Fruit fly (Drosophila melanogaster) whole organism, prepupa: Measurements from ENCODE around the gene stnA.
A peak's percentile ranks its signal among the peaks of the same experiment; 100 is the strongest.

ENCODE experiments used
- CG10631 ChIP-seq: fragments of 200-800 bp; sonication (Bioruptor generic); optimal IDR thresholded peaks from 2 replicates; lab custom pipeline; 2016; ENCODE audit warnings: missing biosample characterization, missing genetic modification characterization
- CG10669 ChIP-seq: fragments of 200-800 bp; sonication (Bioruptor generic); optimal IDR thresholded peaks from 3 replicates; lab custom pipeline; 2018; ENCODE audit warnings: missing biosample characterization, mild to moderate bottlenecking, missing genetic modification characterization, moderate library complexity
- CG11902 ChIP-seq: fragments of 200-800 bp; sonication (Bioruptor generic); optimal IDR thresholded peaks from 3 replicates; lab custom pipeline; 2016; ENCODE audit warnings: missing biosample characterization, missing genetic modification characterization
- CG15336 ChIP-seq: fragments of 200-800 bp; sonication (Bioruptor generic); IDR thresholded peaks from 2 replicates; pipeline ENCODE4 v1.3.6; 2022; ENCODE audit warnings: missing biosample characterization, missing genetic modification characterization
- CG16779 ChIP-seq: fragments of 200-800 bp; sonication (Bioruptor generic); optimal IDR thresholded peaks from 3 replicates; lab custom pipeline; 2017; ENCODE audit warnings: missing biosample characterization, mild to moderate bottlenecking, missing genetic modification characterization
- CG31627 ChIP-seq: fragments of 200-800 bp; sonication (Bioruptor generic); optimal IDR thresholded peaks from 3 replicates; lab custom pipeline; 2016; ENCODE audit warnings: missing biosample characterization, missing genetic modification characterization
- CG32006 ChIP-seq: fragments of 200-800 bp; sonication (Bioruptor generic); optimal IDR thresholded peaks from 3 replicates; lab custom pipeline; 2017; ENCODE audit warnings: missing biosample characterization, mild to moderate bottlenecking, missing genetic modification characterization
- CG34406 ChIP-seq: fragments of 200-800 bp; sonication (Bioruptor generic); optimal IDR thresholded peaks from 3 replicates; lab custom pipeline; 2016; ENCODE audit warnings: missing biosample characterization, missing genetic modification characterization
- CG4318 ChIP-seq: fragments of 200-800 bp; sonication (Bioruptor generic); optimal IDR thresholded peaks from 3 replicates; lab custom pipeline; 2017; ENCODE audit warnings: missing biosample characterization, mild to moderate bottlenecking, missing genetic modification characterization
- CG6163 ChIP-seq: fragments of 200-800 bp; sonication (Bioruptor generic); IDR thresholded peaks from 3 replicates; pipeline ENCODE4 v1.3.6; 2022; ENCODE audit warnings: missing biosample characterization, missing genetic modification characterization
- CG6808 ChIP-seq: fragments of 200-800 bp; sonication (Bioruptor generic); optimal IDR thresholded peaks from 3 replicates; lab custom pipeline; 2017; ENCODE audit warnings: missing biosample characterization, missing genetic modification characterization, mild to moderate bottlenecking, moderate library complexity, missing genetic modification reagents
- CG6854 ChIP-seq: fragments of 200-800 bp; sonication (Bioruptor generic); optimal IDR thresholded peaks from 2 replicates; lab custom pipeline; 2017; ENCODE audit warnings: missing biosample characterization, mild to moderate bottlenecking, missing genetic modification characterization
- CG7368 ChIP-seq: fragments of 200-800 bp; sonication (Bioruptor generic); optimal IDR thresholded peaks from 3 replicates; lab custom pipeline; 2016; ENCODE audit warnings: missing biosample characterization, missing genetic modification characterization
- CG8119 ChIP-seq: fragments of 200-800 bp; sonication (Bioruptor generic); IDR thresholded peaks from 3 replicates; pipeline ENCODE4 v1.3.6; 2022; ENCODE audit warnings: missing biosample characterization, missing genetic modification characterization
- Eip75B ChIP-seq: fragments of 200-800 bp; sonication (Bioruptor generic); optimal IDR thresholded peaks from 3 replicates; lab custom pipeline; 2016; ENCODE audit warnings: missing biosample characterization, missing genetic modification characterization
- Eip93F ChIP-seq: fragments of 200-800 bp; sonication (Bioruptor generic); optimal IDR thresholded peaks from 2 replicates; lab custom pipeline; 2016; ENCODE audit warnings: missing biosample characterization, mild to moderate bottlenecking, missing genetic modification characterization
- Ets96B ChIP-seq: fragments of 200-800 bp; optimal IDR thresholded peaks from 2 replicates; lab custom pipeline; 2019; ENCODE audit warnings: missing biosample characterization, mild to moderate bottlenecking, missing genetic modification characterization, moderate library complexity
- Hr38 ChIP-seq: sonication (Bioruptor generic); optimal IDR thresholded peaks from 2 replicates; lab custom pipeline; 2016; ENCODE audit warnings: missing biosample characterization, missing genetic modification characterization
- Lpt ChIP-seq: fragments of 200-800 bp; sonication (Bioruptor generic); optimal IDR thresholded peaks from 3 replicates; lab custom pipeline; 2016; ENCODE audit warnings: missing biosample characterization, missing genetic modification characterization
- Met ChIP-seq: fragments of 200-800 bp; sonication (Bioruptor generic); optimal IDR thresholded peaks from 3 replicates; lab custom pipeline; 2016; ENCODE audit warnings: missing biosample characterization, missing genetic modification characterization
- Smox ChIP-seq: fragments of 200-800 bp; sonication (Bioruptor generic); optimal IDR thresholded peaks from 3 replicates; lab custom pipeline; 2016; ENCODE audit warnings: missing biosample characterization, missing genetic modification characterization
- Sox102F ChIP-seq: fragments of 200-800 bp; sonication (Bioruptor generic); optimal IDR thresholded peaks from 2 replicates; lab custom pipeline; 2016; ENCODE audit warnings: missing biosample characterization, mild to moderate bottlenecking, missing genetic modification characterization
- Sox15 ChIP-seq: fragments of 200-800 bp; sonication (Bioruptor generic); optimal IDR thresholded peaks from 3 replicates; lab custom pipeline; 2016; ENCODE audit warnings: missing biosample characterization, missing genetic modification characterization
- achi ChIP-seq: fragments of 200-800 bp; sonication (Bioruptor generic); optimal IDR thresholded peaks from 3 replicates; lab custom pipeline; 2016; ENCODE audit warnings: missing biosample characterization, missing genetic modification characterization
- acj6 ChIP-seq: fragments of 200-800 bp; sonication (Bioruptor generic); optimal IDR thresholded peaks from 3 replicates; lab custom pipeline; 2016; ENCODE audit warnings: missing biosample characterization, missing genetic modification characterization
- cyc ChIP-seq: fragments of 200-800 bp; sonication (Bioruptor generic); optimal IDR thresholded peaks from 3 replicates; lab custom pipeline; 2016; ENCODE audit warnings: missing biosample characterization, missing genetic modification characterization
- dsx ChIP-seq: fragments of 200-800 bp; optimal IDR thresholded peaks from 3 replicates; lab custom pipeline; 2019; ENCODE audit warnings: missing biosample characterization, mild to moderate bottlenecking, missing genetic modification characterization, moderate library complexity; ENCODE audit not compliant: poor library complexity, severe bottlenecking
- eg ChIP-seq: fragments of 200-800 bp; sonication (Bioruptor generic); IDR thresholded peaks from 3 replicates; pipeline ENCODE4 v1.3.6; 2022; ENCODE audit warnings: missing biosample characterization, missing genetic modification characterization
- fd59A ChIP-seq: fragments of 200-800 bp; sonication (Bioruptor generic); optimal IDR thresholded peaks from 2 replicates; lab custom pipeline; 2017; ENCODE audit warnings: missing biosample characterization, mild to moderate bottlenecking, missing genetic modification characterization, missing genetic modification reagents
- fkh ChIP-seq: fragments of 200-800 bp; sonication (Bioruptor generic); optimal IDR thresholded peaks from 3 replicates; lab custom pipeline; 2017; ENCODE audit warnings: missing biosample characterization, mild to moderate bottlenecking, missing genetic modification characterization, moderate library complexity
- lz ChIP-seq: fragments of 200-800 bp; sonication (Bioruptor generic); optimal IDR thresholded peaks from 3 replicates; lab custom pipeline; 2016; ENCODE audit warnings: missing biosample characterization, missing genetic modification characterization
- net ChIP-seq: fragments of 200-800 bp; sonication (Bioruptor generic); optimal IDR thresholded peaks from 3 replicates; lab custom pipeline; 2016; ENCODE audit warnings: missing biosample characterization, missing genetic modification characterization
- salr ChIP-seq, 2 experiments: fragments of 200-800 bp; sonication (Bioruptor generic); optimal IDR thresholded peaks; 3 replicates each; lab custom pipeline; 2016 to 2018; ENCODE audit warnings: missing biosample characterization in 2 of 2, missing genetic modification characterization in 2 of 2, mild to moderate bottlenecking in 1 of 2
- svp ChIP-seq: fragments of 200-800 bp; sonication (Bioruptor generic); peaks from one replicate; lab custom pipeline; 2016; ENCODE audit warnings: missing biosample characterization, missing genetic modification characterization
- topi ChIP-seq: fragments of 200-800 bp; sonication (Bioruptor generic); optimal IDR thresholded peaks from 3 replicates; lab custom pipeline; 2016; ENCODE audit warnings: missing biosample characterization, missing genetic modification characterization

The stnA gene

dm6 chrX:22962260-22962659 lies 42.2 kb downstream of the stnA start, which contains the start of gene CG40485:
CG40485 (minus strand) TSS chrX:22962360.
- TF ChIP-seq topi (no peak), fkh (no peak), CG31627 (no peak), CG6808 (GFP tag; lab: Kevin White, UChicago) (no peak), Hr38 (GFP tag; lab: Kevin White, UChicago) (no peak), salr (GFP tag; optimal IDR thresholded peaks at IDR 0.05; lab: Kevin White, UChicago) (no peak), CG7368 (GFP tag; lab: Kevin White, UChicago) (no peak), Ets96B (tag; lab: Kevin White, UChicago) (no peak), Lpt (GFP tag; lab: Kevin White, UChicago) (no peak), fd59A (GFP tag; lab: Kevin White, UChicago) (no peak), lz (GFP tag; lab: Kevin White, UChicago) (no peak), CG6163 (GFP tag; lab: Robert Waterston, UW) (no peak), Smox (GFP tag; lab: Kevin White, UChicago) (no peak), dsx (no peak), cyc (GFP tag; lab: Kevin White, UChicago) (no peak), CG10631 (GFP tag; lab: Kevin White, UChicago) (no peak), svp (GFP tag; lab: Kevin White, UChicago) (no peak), CG32006 (GFP tag; lab: Kevin White, UChicago) (no peak), acj6 (GFP tag; lab: Kevin White, UChicago) (no peak)
- TF ChIP-seq, all 60 proteins: peak for 0

dm6 chrX:22959991-22960390 lies 44.5 kb downstream of the stnA start, which contains the start of gene CG40486:
CG40486 (minus strand) TSS chrX:22960091.
- TF ChIP-seq fkh (no peak), Sox102F (GFP tag; lab: Kevin White, UChicago) (no peak), CG11902 (GFP tag; lab: Kevin White, UChicago) (no peak), Eip93F (GFP tag; lab: Kevin White, UChicago) (no peak), net (GFP tag; lab: Kevin White, UChicago) (no peak), Met (GFP tag; lab: Kevin White, UChicago) (no peak), Smox (GFP tag; lab: Kevin White, UChicago) (no peak), CG4318 (GFP tag; lab: Kevin White, UChicago) (no peak), CG16779 (tag; lab: Kevin White, UChicago) (no peak), CG34406 (GFP tag; lab: Kevin White, UChicago) (no peak), svp (GFP tag; lab: Kevin White, UChicago) (no peak), CG31627 (no peak), CG6854 (GFP tag; lab: Kevin White, UChicago) (no peak), CG8119 (GFP tag; lab: Robert Waterston, UW) (no peak), Lpt (GFP tag; lab: Kevin White, UChicago) (no peak), achi (GFP tag; lab: Kevin White, UChicago) (no peak), CG15336 (GFP tag; lab: Robert Waterston, UW) (no peak)
- TF ChIP-seq, all 60 proteins: peak for 0

dm6 chrX:22949951-22950350 lies 54.5 kb downstream of the stnA start:
- TF ChIP-seq eg (GFP tag; lab: Robert Waterston, UW) (peak; percentile 74), CG8119 (GFP tag; lab: Robert Waterston, UW) (peak; percentile 31; the same call in 1 of the 3 replicates)

dm6 chrX:22945021-22945420 lies 59.4 kb downstream of the stnA start, which contains the start of gene Cnep1r1:
Cnep1r1 (plus strand) TSS chrX:22945321.
- TF ChIP-seq Eip75B (GFP tag; lab: Kevin White, UChicago) (no peak), CG31627 (no peak), CG10669 (GFP tag; lab: Kevin White, UChicago) (no peak), Eip93F (GFP tag; lab: Kevin White, UChicago) (no peak), Sox15 (GFP tag; lab: Kevin White, UChicago) (no peak)
